Worm (Caenorhabditis elegans) whole organism, L2 larva: ENCODE measurements around the gene cyc-2.1.

Source experiments
- ama-1 ChIP-seq: fragments of 150-350 bp; optimal IDR thresholded peaks from 2 replicates; lab custom pipeline; 2018; ENCODE audit warnings: inconsistent platforms
- ceh-16 ChIP-seq: fragments of 150-350 bp; optimal IDR thresholded peaks from 2 replicates; lab custom pipeline; 2014; ENCODE audit warnings: missing biosample characterization, missing genetic modification characterization
- dmd-4 ChIP-seq: sonication (generic microtip); optimal IDR thresholded peaks from 2 replicates; lab custom pipeline; 2017; ENCODE audit warnings: missing biosample characterization, missing genetic modification characterization
- lsy-2 ChIP-seq, 2 experiments: fragments of 150-350 bp in 1 of 2; sonication (generic microtip) in 1 of 2; optimal IDR thresholded peaks; 2 replicates each; lab custom pipeline; 2014 to 2017; ENCODE audit warnings: missing biosample characterization in 2 of 2, missing genetic modification characterization in 2 of 2
- nhr-11 ChIP-seq: fragments of 150-350 bp; optimal IDR thresholded peaks from 2 replicates; lab custom pipeline; 2014; ENCODE audit warnings: missing biosample characterization, missing genetic modification characterization
- nhr-129 ChIP-seq: fragments of 150-350 bp; optimal IDR thresholded peaks from 2 replicates; lab custom pipeline; 2014; ENCODE audit warnings: missing biosample characterization, missing genetic modification characterization

DNA sequence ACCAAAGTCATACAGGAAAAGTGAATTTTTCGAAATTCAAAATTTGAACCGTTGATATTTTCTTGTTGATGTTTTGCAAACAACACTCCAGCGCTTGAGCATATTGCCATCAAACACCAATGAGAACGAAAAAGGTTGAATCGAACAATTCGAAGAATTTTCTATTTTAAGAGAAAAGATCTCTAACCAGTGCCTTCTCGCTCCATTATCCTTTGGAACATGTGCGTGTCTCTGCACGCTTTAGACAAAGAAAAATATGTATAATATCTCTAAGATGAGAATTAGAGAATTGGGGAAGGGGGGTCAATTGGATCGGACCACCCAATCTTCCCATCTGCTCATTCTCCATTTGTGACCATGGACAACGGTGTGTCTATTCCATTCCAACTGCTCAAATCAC is 15.0 kb upstream of the cyc-2.1 start, which contains the start of gene Y17G9B.2:
- TF ChIP-seq nhr-129 (tag; lab: Kevin White, UChicago) (no peak), nhr-11 (tag; lab: Kevin White, UChicago) (no peak), dmd-4 (tag; lab: Kevin White, UChicago) (no peak), ama-1 (no peak), ceh-16 (tag; lab: Kevin White, UChicago) (no peak), lsy-2 (tag; optimal IDR thresholded peaks at IDR 0.05; lab: Kevin White, UChicago) (no peak)
